Fruit fly (Drosophila melanogaster) whole organism: Measurements from ENCODE around the gene Arl6IP1.

ENCODE experiments used
- Dll ChIP-seq: fragments of >200 bp; optimal IDR thresholded peaks from 2 replicates; lab custom pipeline; 2017
- pan ChIP-seq: fragments of >200 bp; optimal IDR thresholded peaks from 2 replicates; lab custom pipeline; 2017

dm6 chr3R:16599647-16600046 is 43.8 kb upstream of the Arl6IP1 start:
- no peak for TF ChIP-seq pan (lab: Kevin White, UChicago)
- TF ChIP-seq Dll (lab: Kevin White, UChicago) = no peak
